Fruit fly (Drosophila melanogaster) whole organism, embryonic: ENCODE data around the gene Pgm1.

ENCODE experiments used
- Bteb2 ChIP-seq: fragments of 200-800 bp; sonication (Bioruptor generic); optimal IDR thresholded peaks from 2 replicates; lab custom pipeline; 2016; ENCODE audit warnings: missing biosample characterization, missing genetic modification characterization
- CG10274 ChIP-seq: fragments of 200-800 bp; sonication (Bioruptor generic); optimal IDR thresholded peaks from 3 replicates; lab custom pipeline; 2017; ENCODE audit warnings: missing biosample characterization, mild to moderate bottlenecking, missing genetic modification characterization
- CG10654 ChIP-seq: fragments of 200-800 bp; sonication (Bioruptor generic); optimal IDR thresholded peaks from 2 replicates; lab custom pipeline; 2016; ENCODE audit warnings: missing biosample characterization, missing genetic modification characterization
- CG11085 ChIP-seq: fragments of 200-800 bp; sonication (Bioruptor generic); IDR thresholded peaks from 2 replicates; pipeline ENCODE4 v1.3.6; 2022; ENCODE audit warnings: missing biosample characterization, missing genetic modification characterization
- CG11504 ChIP-seq: fragments of 200-800 bp; sonication (Bioruptor generic); optimal IDR thresholded peaks from 3 replicates; lab custom pipeline; 2019; ENCODE audit warnings: missing biosample characterization, mild to moderate bottlenecking, missing genetic modification characterization, moderate library complexity
- CG13424 ChIP-seq: fragments of 200-800 bp; sonication (Bioruptor generic); optimal IDR thresholded peaks from 2 replicates; lab custom pipeline; 2019; ENCODE audit warnings: missing biosample characterization, mild to moderate bottlenecking, missing genetic modification characterization, moderate library complexity
- CG18476 ChIP-seq: fragments of 200-800 bp; sonication (Bioruptor generic); optimal IDR thresholded peaks from 2 replicates; lab custom pipeline; 2016; ENCODE audit warnings: missing biosample characterization, mild to moderate bottlenecking, missing genetic modification characterization
- CG2120 ChIP-seq: fragments of 200-800 bp; sonication (Bioruptor generic); optimal IDR thresholded peaks from 3 replicates; lab custom pipeline; 2016; ENCODE audit warnings: missing biosample characterization, missing genetic modification characterization
- CG34422 ChIP-seq: fragments of 200-800 bp; sonication (Bioruptor generic); IDR thresholded peaks from 3 replicates; pipeline ENCODE4 v1.3.6; 2022; ENCODE audit warnings: missing biosample characterization, missing genetic modification characterization
- CG4707 ChIP-seq: fragments of 200-800 bp; sonication (Bioruptor generic); optimal IDR thresholded peaks from 2 replicates; lab custom pipeline; 2018; ENCODE audit warnings: missing biosample characterization, mild to moderate bottlenecking, missing genetic modification characterization, moderate library complexity
- CG4854 ChIP-seq: fragments of 200-800 bp; sonication (Bioruptor generic); optimal IDR thresholded peaks from 2 replicates; lab custom pipeline; 2016; ENCODE audit warnings: missing biosample characterization, missing genetic modification characterization, inconsistent platforms
- CG6654 ChIP-seq: fragments of 200-800 bp; sonication (Bioruptor generic); optimal IDR thresholded peaks from 2 replicates; lab custom pipeline; 2017; ENCODE audit warnings: missing biosample characterization, mild to moderate bottlenecking, missing genetic modification characterization
- CG6765 ChIP-seq: fragments of 200-800 bp; sonication (Bioruptor generic); optimal IDR thresholded peaks from 3 replicates; lab custom pipeline; 2017; ENCODE audit warnings: missing biosample characterization, mild to moderate bottlenecking, missing genetic modification characterization
- CG7556 ChIP-seq: fragments of 200-800 bp; sonication (Bioruptor generic); optimal IDR thresholded peaks from 2 replicates; lab custom pipeline; 2017; ENCODE audit warnings: missing biosample characterization, mild to moderate bottlenecking, missing genetic modification characterization
- CG8765 ChIP-seq: fragments of 200-800 bp; sonication (Bioruptor generic); IDR thresholded peaks from 2 replicates; pipeline ENCODE4 v1.3.6; 2022; ENCODE audit warnings: missing biosample characterization, missing genetic modification characterization
- CG9215 ChIP-seq: fragments of 200-800 bp; sonication (Bioruptor generic); IDR thresholded peaks from 2 replicates; pipeline ENCODE4 v1.3.6; 2022; ENCODE audit warnings: missing biosample characterization, missing genetic modification characterization
- CG9817 ChIP-seq: fragments of 200-800 bp; sonication (Bioruptor generic); optimal IDR thresholded peaks from 2 replicates; lab custom pipeline; 2018; ENCODE audit warnings: missing biosample characterization, mild to moderate bottlenecking, missing genetic modification characterization, moderate library complexity
- CG9932 ChIP-seq: fragments of 200-800 bp; sonication (Bioruptor generic); IDR thresholded peaks from 2 replicates; pipeline ENCODE4 v1.3.6; 2022; ENCODE audit warnings: missing biosample characterization, missing genetic modification characterization
- Chrac-16 ChIP-seq: fragments of 200-800 bp; sonication (Bioruptor generic); optimal IDR thresholded peaks from 3 replicates; lab custom pipeline; 2016; ENCODE audit warnings: missing biosample characterization, missing genetic modification characterization
- Deaf1 ChIP-seq: fragments of 200-800 bp; optimal IDR thresholded peaks from 3 replicates; lab custom pipeline; 2019; ENCODE audit warnings: missing biosample characterization, mild to moderate bottlenecking, missing genetic modification characterization, moderate library complexity
- Dek ChIP-seq: fragments of 200-800 bp; sonication (Bioruptor generic); optimal IDR thresholded peaks from 3 replicates; lab custom pipeline; 2019; ENCODE audit warnings: missing biosample characterization, mild to moderate bottlenecking, missing genetic modification characterization, moderate library complexity
- E2f2 ChIP-seq: fragments of 200-800 bp; sonication (Bioruptor generic); IDR thresholded peaks from 2 replicates; pipeline ENCODE4 v1.3.6; 2022; ENCODE audit warnings: missing biosample characterization, missing genetic modification characterization
- Fer3 ChIP-seq: fragments of 200-800 bp; sonication (Bioruptor generic); optimal IDR thresholded peaks from 2 replicates; lab custom pipeline; 2018; ENCODE audit warnings: missing biosample characterization, mild to moderate bottlenecking, missing genetic modification characterization, moderate library complexity
- H2.0 ChIP-seq: fragments of 200-800 bp; sonication (Bioruptor generic); IDR thresholded peaks from 2 replicates; pipeline ENCODE4 v1.3.6; 2022; ENCODE audit warnings: missing biosample characterization, missing genetic modification characterization
- HLHmδ ChIP-seq: fragments of 200-800 bp; sonication (Bioruptor generic); optimal IDR thresholded peaks from 2 replicates; lab custom pipeline; 2018; ENCODE audit warnings: missing biosample characterization, mild to moderate bottlenecking, missing genetic modification characterization, moderate library complexity
- Jarid2 ChIP-seq: fragments of 200-800 bp; sonication (Bioruptor generic); optimal IDR thresholded peaks from 3 replicates; lab custom pipeline; 2017; ENCODE audit warnings: mild to moderate bottlenecking, missing biosample characterization, missing genetic modification reagents, missing genetic modification characterization
- Lhr ChIP-seq: fragments of 200-800 bp; sonication (Bioruptor generic); optimal IDR thresholded peaks from 3 replicates; lab custom pipeline; 2017; ENCODE audit warnings: mild to moderate bottlenecking, missing biosample characterization, missing genetic modification reagents, missing genetic modification characterization
- MBD-R2 ChIP-seq: fragments of 200-800 bp; sonication (Bioruptor generic); IDR thresholded peaks from 2 replicates; pipeline ENCODE4 v1.3.6; 2022; ENCODE audit warnings: missing biosample characterization, missing genetic modification characterization
- Scr ChIP-seq: fragments of 200-800 bp; sonication (Bioruptor generic); IDR thresholded peaks from 2 replicates; pipeline ENCODE4 v1.3.6; 2022; ENCODE audit warnings: missing biosample characterization, missing genetic modification characterization; ENCODE audit not compliant: partially characterized antibody
- Sin3A ChIP-seq: fragments of >200 bp; optimal IDR thresholded peaks from 2 replicates; lab custom pipeline; 2018
- abd-A ChIP-seq: fragments of 200-800 bp; sonication (Bioruptor generic); optimal IDR thresholded peaks from 3 replicates; lab custom pipeline; 2019; ENCODE audit warnings: missing biosample characterization, mild to moderate bottlenecking, missing genetic modification characterization, moderate library complexity
- ash1 ChIP-seq: fragments of 200-800 bp; sonication (Bioruptor generic); optimal IDR thresholded peaks from 2 replicates; lab custom pipeline; 2018; ENCODE audit warnings: missing biosample characterization, mild to moderate bottlenecking, missing genetic modification characterization
- cas ChIP-seq: fragments of 200-800 bp; sonication (Bioruptor generic); IDR thresholded peaks from 2 replicates; pipeline ENCODE4 v1.3.6; 2022; ENCODE audit warnings: missing biosample characterization, missing genetic modification characterization
- dimm ChIP-seq: fragments of 200-800 bp; sonication (Bioruptor generic); IDR thresholded peaks from 2 replicates; pipeline ENCODE4 v1.3.6; 2022; ENCODE audit warnings: missing biosample characterization, missing genetic modification characterization
- dmrt11E ChIP-seq: fragments of 200-800 bp; sonication (Bioruptor generic); optimal IDR thresholded peaks from 3 replicates; lab custom pipeline; 2018; ENCODE audit warnings: missing biosample characterization, mild to moderate bottlenecking, missing genetic modification characterization, moderate library complexity
- ftz-f1 ChIP-seq: fragments of 200-800 bp; sonication (Bioruptor generic); optimal IDR thresholded peaks from 2 replicates; lab custom pipeline; 2016; ENCODE audit warnings: missing biosample characterization, missing genetic modification characterization
- gcm ChIP-seq: fragments of 200-800 bp; sonication (Bioruptor generic); optimal IDR thresholded peaks from 2 replicates; lab custom pipeline; 2019; ENCODE audit warnings: missing biosample characterization, mild to moderate bottlenecking, missing genetic modification characterization, moderate library complexity
- gro ChIP-seq: fragments of 200-800 bp; sonication (Bioruptor generic); optimal IDR thresholded peaks from 2 replicates; lab custom pipeline; 2016; ENCODE audit warnings: missing biosample characterization, missing genetic modification characterization
- hbn ChIP-seq: fragments of 200-800 bp; sonication (Bioruptor generic); IDR thresholded peaks from 2 replicates; pipeline ENCODE4 v1.3.6; 2022; ENCODE audit warnings: missing biosample characterization, missing genetic modification characterization; ENCODE audit not compliant: partially characterized antibody
- jing ChIP-seq: fragments of 200-800 bp; sonication (Bioruptor generic); optimal IDR thresholded peaks from 2 replicates; lab custom pipeline; 2018; ENCODE audit warnings: missing biosample characterization, mild to moderate bottlenecking, missing genetic modification characterization
- kay ChIP-seq: fragments of 200-800 bp; sonication (Bioruptor generic); optimal IDR thresholded peaks from 2 replicates; lab custom pipeline; 2016; ENCODE audit warnings: missing biosample characterization, missing genetic modification characterization
- ken ChIP-seq: fragments of 200-800 bp; sonication (Bioruptor generic); IDR thresholded peaks from 3 replicates; pipeline ENCODE4 v1.3.6; 2022; ENCODE audit warnings: missing biosample characterization, missing genetic modification characterization
- klu ChIP-seq: fragments of 200-800 bp; sonication (Bioruptor generic); IDR thresholded peaks from 2 replicates; pipeline ENCODE4 v1.3.6; 2022; ENCODE audit warnings: missing biosample characterization, missing genetic modification characterization
- knrl ChIP-seq: fragments of 200-800 bp; sonication (Bioruptor generic); IDR thresholded peaks from 3 replicates; pipeline ENCODE4 v1.3.6; 2022; ENCODE audit warnings: missing biosample characterization, missing genetic modification characterization; ENCODE audit not compliant: partially characterized antibody
- lmd ChIP-seq: fragments of 200-800 bp; sonication (Bioruptor generic); IDR thresholded peaks from 2 replicates; pipeline ENCODE4 v1.3.6; 2022; ENCODE audit warnings: missing biosample characterization, missing genetic modification characterization
- lola ChIP-seq, 3 experiments: fragments of >200 bp in 2 of 3; fragments of 200-800 bp in 1 of 3; sonication (Bioruptor generic) in 1 of 3; optimal IDR thresholded peaks; 2 replicates each; lab custom pipeline; 2017 to 2019; ENCODE audit warnings: missing biosample characterization in 3 of 3, missing genetic modification characterization in 3 of 3, mild to moderate bottlenecking in 1 of 3, moderate library complexity in 1 of 3
- seq ChIP-seq: fragments of 200-800 bp; sonication (Bioruptor generic); IDR thresholded peaks from 2 replicates; pipeline ENCODE4 v1.3.6; 2022; ENCODE audit warnings: missing biosample characterization, missing genetic modification characterization
- sisA ChIP-seq: fragments of 200-800 bp; sonication (Bioruptor generic); IDR thresholded peaks from 2 replicates; pipeline ENCODE4 v1.3.6; 2022; ENCODE audit warnings: missing biosample characterization, missing genetic modification characterization
- sna ChIP-seq: fragments of 200-800 bp; sonication (Bioruptor generic); IDR thresholded peaks from 2 replicates; pipeline ENCODE4 v1.3.6; 2022; ENCODE audit warnings: missing biosample characterization, missing genetic modification characterization; ENCODE audit not compliant: partially characterized antibody
- sqz ChIP-seq: fragments of 200-800 bp; sonication (Bioruptor generic); optimal IDR thresholded peaks from 3 replicates; lab custom pipeline; 2018; ENCODE audit warnings: missing biosample characterization, mild to moderate bottlenecking, missing genetic modification characterization
- unc-4 ChIP-seq: fragments of 200-800 bp; sonication (Bioruptor generic); IDR thresholded peaks from 2 replicates; pipeline ENCODE4 v1.3.6; 2022; ENCODE audit warnings: missing biosample characterization, missing genetic modification characterization; ENCODE audit not compliant: partially characterized antibody

Pgm1 gene

dm6 chr3L:16090330-16090803, 38.0 kb downstream of the Pgm1 start, which contains the start of the genes CG5235 and ClC-c (continued):
- no peak for TF ChIP-seq CG18476
- peak; percentile 69 for TF ChIP-seq knrl (GFP tag; lab: Robert Waterston, UW)
- no peak for TF ChIP-seq Jarid2 (GFP tag; lab: Kevin White, UChicago)
- no peak for TF ChIP-seq Chrac-16 (GFP tag; lab: Kevin White, UChicago)
- peak; percentile 14 for TF ChIP-seq Lhr (GFP tag; lab: Kevin White, UChicago)
- TF ChIP-seq Sin3A (lab: Kevin White, UChicago): peak; percentile 55
- no peak for TF ChIP-seq CG9215 (GFP tag; lab: Robert Waterston, UW)
- no peak for TF ChIP-seq gcm
- peak; percentile 56 for TF ChIP-seq MBD-R2 (GFP tag; lab: Robert Waterston, UW)
- no peak for TF ChIP-seq ash1
- peak; percentile 70 for TF ChIP-seq Scr
- TF ChIP-seq CG9817 (tag; lab: Kevin White, UChicago): no peak
- TF ChIP-seq sqz: no peak
- no peak for TF ChIP-seq HLHmδ (GFP tag; lab: Kevin White, UChicago)
- no peak for TF ChIP-seq ftz-f1 (GFP tag; lab: Kevin White, UChicago)
- TF ChIP-seq CG4707: no peak
- no peak for TF ChIP-seq H2.0
- no peak for TF ChIP-seq klu (GFP tag; lab: Robert Waterston, UW)
- TF ChIP-seq seq (GFP tag; lab: Robert Waterston, UW): no peak
- TF ChIP-seq CG13424 (tag; lab: Kevin White, UChicago): no peak
- TF ChIP-seq hbn: peak; percentile 77
- no peak for TF ChIP-seq lmd
- TF ChIP-seq cas (GFP tag; lab: Robert Waterston, UW): no peak
- no peak for TF ChIP-seq dimm (GFP tag; lab: Robert Waterston, UW)
- peak; percentile 74 for TF ChIP-seq sna (GFP tag; lab: Robert Waterston, UW)
- no peak for TF ChIP-seq CG11504
- TF ChIP-seq kay (GFP tag; lab: Kevin White, UChicago): no peak
- no peak for TF ChIP-seq CG8765 (GFP tag; lab: Robert Waterston, UW)
- TF ChIP-seq CG11085 (GFP tag; lab: Robert Waterston, UW): no peak
- no peak for TF ChIP-seq sisA (GFP tag; lab: Robert Waterston, UW)
- no peak for TF ChIP-seq CG6765
- no peak for TF ChIP-seq lola (GFP tag; optimal IDR thresholded peaks at IDR 0.05; lab: Kevin White, UChicago)
- TF ChIP-seq E2f2: peak; percentile 78
- TF ChIP-seq Fer3 (tag; lab: Kevin White, UChicago): no peak
- peak; percentile 23; the same call in 1 of the 3 replicates for TF ChIP-seq CG34422 (GFP tag; lab: Robert Waterston, UW)
- TF ChIP-seq abd-A: no peak
- TF ChIP-seq CG9932 (GFP tag; lab: Robert Waterston, UW): no peak
- TF ChIP-seq ken (GFP tag; lab: Robert Waterston, UW): no peak
- TF ChIP-seq Bteb2 (GFP tag; lab: Kevin White, UChicago): no peak
- TF ChIP-seq CG6654 (GFP tag; lab: Kevin White, UChicago): no peak
- TF ChIP-seq gro: peak; percentile 25
- peak; percentile 84 for TF ChIP-seq unc-4 (GFP tag; lab: Robert Waterston, UW)
- TF ChIP-seq CG7556 (GFP tag; lab: Kevin White, UChicago): no peak
- TF ChIP-seq CG10654 (GFP tag; lab: Kevin White, UChicago): no peak
- TF ChIP-seq CG2120 (GFP tag; lab: Kevin White, UChicago): peak; percentile 9
- no peak for TF ChIP-seq jing (GFP tag; lab: Kevin White, UChicago)
- no peak for TF ChIP-seq CG10274 (GFP tag; lab: Kevin White, UChicago)
- no peak for TF ChIP-seq Dek (tag; lab: Kevin White, UChicago)
- TF ChIP-seq dmrt11E (tag; lab: Kevin White, UChicago): no peak
- TF ChIP-seq Deaf1 (tag; lab: Kevin White, UChicago): no peak
- no peak for TF ChIP-seq CG4854 (GFP tag; lab: Kevin White, UChicago)
